Fruit fly (Drosophila melanogaster) whole organism, prepupa: ENCODE results near the gene 140up.

Experiments used
- CG6854 ChIP-seq: fragments of 200-800 bp; sonication (Bioruptor generic); optimal IDR thresholded peaks from 2 replicates; lab custom pipeline; 2017; ENCODE audit warnings: missing biosample characterization, mild to moderate bottlenecking, missing genetic modification characterization
- Eip78C ChIP-seq: fragments of 200-800 bp; sonication (Bioruptor generic); peaks from one replicate; lab custom pipeline; 2016; ENCODE audit warnings: missing biosample characterization, missing genetic modification characterization
- Eip93F ChIP-seq: fragments of 200-800 bp; sonication (Bioruptor generic); optimal IDR thresholded peaks from 2 replicates; lab custom pipeline; 2016; ENCODE audit warnings: missing biosample characterization, mild to moderate bottlenecking, missing genetic modification characterization
- Met ChIP-seq: fragments of 200-800 bp; sonication (Bioruptor generic); optimal IDR thresholded peaks from 3 replicates; lab custom pipeline; 2016; ENCODE audit warnings: missing biosample characterization, missing genetic modification characterization
- Sox14 ChIP-seq: fragments of 200-800 bp; sonication (Bioruptor generic); optimal IDR thresholded peaks from 3 replicates; lab custom pipeline; 2016; ENCODE audit warnings: missing biosample characterization, missing genetic modification characterization
- fkh ChIP-seq: fragments of 200-800 bp; sonication (Bioruptor generic); optimal IDR thresholded peaks from 3 replicates; lab custom pipeline; 2017; ENCODE audit warnings: missing biosample characterization, mild to moderate bottlenecking, missing genetic modification characterization, moderate library complexity
- lz ChIP-seq: fragments of 200-800 bp; sonication (Bioruptor generic); optimal IDR thresholded peaks from 3 replicates; lab custom pipeline; 2016; ENCODE audit warnings: missing biosample characterization, missing genetic modification characterization

dm6 chr3R:14098527-14099109 is 26.7 kb downstream of the 140up start:
- TF ChIP-seq Sox14 (GFP tag; lab: Kevin White, UChicago) (no peak), fkh (GFP tag; lab: Kevin White, UChicago) (no peak), Eip93F (no peak), lz (no peak), Eip78C (GFP tag; lab: Kevin White, UChicago) (peak; percentile 58), CG6854 (no peak), Met (GFP tag; lab: Kevin White, UChicago) (no peak)
